Fruit fly (Drosophila melanogaster) whole organism: ENCODE measurements around the gene CG7810.

ENCODE experiments used
- CG8478 ChIP-seq: fragments of >200 bp; optimal IDR thresholded peaks from 2 replicates; lab custom pipeline; 2018; ENCODE audit warnings: inconsistent platforms
- pan ChIP-seq: fragments of >200 bp; optimal IDR thresholded peaks from 2 replicates; lab custom pipeline; 2017
- psq ChIP-seq: fragments of >200 bp; optimal IDR thresholded peaks from 2 replicates; lab custom pipeline; 2017

DNA sequence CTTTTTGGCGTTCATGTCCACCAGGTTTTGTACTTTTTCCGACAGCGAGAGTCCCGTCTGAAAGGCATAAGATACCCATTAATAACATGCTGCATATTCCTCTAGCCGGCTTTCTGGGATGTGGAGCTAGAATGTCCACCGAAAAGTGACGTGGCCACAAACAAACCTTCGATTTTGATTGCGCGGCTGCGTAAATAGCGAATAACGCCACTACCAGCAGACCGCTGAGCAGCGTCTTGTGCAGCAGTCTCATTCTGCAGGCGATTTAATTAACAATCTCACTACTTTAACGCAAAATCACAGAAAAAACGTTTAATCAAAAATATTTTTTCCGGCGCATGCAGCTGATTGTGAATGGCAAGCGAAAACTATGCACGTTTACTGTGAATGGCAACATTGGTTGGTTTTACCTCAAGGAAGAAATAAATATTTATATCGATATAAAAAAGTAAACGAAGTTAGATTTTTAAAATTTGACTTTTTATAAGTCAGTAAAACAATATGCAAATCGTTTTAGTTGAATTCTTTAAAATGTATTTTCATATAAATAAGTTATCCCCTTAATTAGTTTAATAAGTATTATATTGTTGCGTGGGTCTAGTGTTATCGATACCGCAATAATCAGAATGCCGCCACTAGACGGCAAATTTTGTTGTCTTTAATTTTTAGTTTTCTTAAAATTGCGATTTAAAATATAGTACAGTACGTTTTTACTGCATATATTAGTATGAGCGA lies 3.0 kb downstream of the CG7810 start, which contains the start of the genes Ostgamma and Mettl14:
- TF ChIP-seq CG8478 (no peak), pan (lab: Kevin White, UChicago) (no peak), psq (lab: Kevin White, UChicago) (no peak)
